Worm (Caenorhabditis elegans): Measurements from ENCODE around the gene ugt-37.

ce11 chrV:7194818-7195217 lies 49.7 kb upstream of the ugt-37 start:
- TF ChIP-seq sox-4 (tag; optimal IDR thresholded peaks at IDR 0.05) = no peak
- no peak for TF ChIP-seq unc-42 (tag; optimal IDR thresholded peaks at IDR 0.05)
- TF ChIP-seq hlh-30 (tag; optimal IDR thresholded peaks at IDR 0.05; ENCODE audit: insufficient read depth) = no peak
- TF ChIP-seq ceh-22 (tag; optimal IDR thresholded peaks at IDR 0.05) = no peak
- no peak for TF ChIP-seq Y22D7AL.16 (tag; optimal IDR thresholded peaks at IDR 0.05)
- no peak for TF ChIP-seq rnt-1 (tag; optimal IDR thresholded peaks at IDR 0.05)
